Fruit fly (Drosophila melanogaster) whole organism, embryonic: ENCODE data around the gene U2af50.

Source experiments
- Abd-B ChIP-seq: fragments of 200-800 bp; sonication (Bioruptor generic); optimal IDR thresholded peaks from 2 replicates; lab custom pipeline; 2018; ENCODE audit warnings: missing biosample characterization, mild to moderate bottlenecking, missing genetic modification characterization, moderate library complexity
- Ada2b ChIP-seq: fragments of 200-800 bp; sonication (Bioruptor generic); IDR thresholded peaks from 2 replicates; pipeline ENCODE4 v1.3.6; 2022; ENCODE audit warnings: missing biosample characterization, missing genetic modification characterization
- BtbVII ChIP-seq: fragments of 200-800 bp; sonication (Bioruptor generic); optimal IDR thresholded peaks from 3 replicates; lab custom pipeline; 2017; ENCODE audit warnings: missing biosample characterization, mild to moderate bottlenecking, missing genetic modification characterization
- CG12769 ChIP-seq: fragments of 200-800 bp; sonication (Bioruptor generic); optimal IDR thresholded peaks from 2 replicates; lab custom pipeline; 2019; ENCODE audit warnings: missing biosample characterization, mild to moderate bottlenecking, missing genetic modification characterization, moderate library complexity
- CG15696 ChIP-seq: fragments of 200-800 bp; sonication (Bioruptor generic); optimal IDR thresholded peaks from 2 replicates; lab custom pipeline; 2019; ENCODE audit warnings: missing biosample characterization, mild to moderate bottlenecking, missing genetic modification characterization, moderate library complexity
- CG16815 ChIP-seq: fragments of 200-800 bp; sonication (Bioruptor generic); optimal IDR thresholded peaks from 3 replicates; lab custom pipeline; 2017; ENCODE audit warnings: missing biosample characterization, mild to moderate bottlenecking, missing genetic modification characterization
- CG17328 ChIP-seq: fragments of 200-800 bp; sonication (Bioruptor generic); IDR thresholded peaks from 2 replicates; pipeline ENCODE4 v1.3.6; 2022; ENCODE audit warnings: missing biosample characterization, missing genetic modification characterization
- CG17829 ChIP-seq: fragments of 200-800 bp; optimal IDR thresholded peaks from 2 replicates; lab custom pipeline; 2019; ENCODE audit warnings: missing biosample characterization, mild to moderate bottlenecking, missing genetic modification characterization, moderate library complexity
- CG1792 ChIP-seq: fragments of 200-800 bp; sonication (Bioruptor generic); optimal IDR thresholded peaks from 2 replicates; lab custom pipeline; 2016; ENCODE audit warnings: missing biosample characterization, missing genetic modification characterization
- CG2120 ChIP-seq: fragments of 200-800 bp; sonication (Bioruptor generic); optimal IDR thresholded peaks from 3 replicates; lab custom pipeline; 2016; ENCODE audit warnings: missing biosample characterization, missing genetic modification characterization
- CG2889 ChIP-seq: fragments of 200-800 bp; sonication (Bioruptor generic); IDR thresholded peaks from 3 replicates; pipeline ENCODE4 v1.3.6; 2022; ENCODE audit warnings: missing biosample characterization, missing genetic modification characterization
- CG31365 ChIP-seq: fragments of 200-800 bp; sonication (Bioruptor generic); optimal IDR thresholded peaks from 2 replicates; lab custom pipeline; 2018; ENCODE audit warnings: missing biosample characterization, mild to moderate bottlenecking, missing genetic modification characterization
- CG32767 ChIP-seq: fragments of 200-800 bp; sonication (Bioruptor generic); IDR thresholded peaks from 2 replicates; pipeline ENCODE4 v1.3.6; 2022; ENCODE audit warnings: missing biosample characterization, missing genetic modification characterization
- CG4328 ChIP-seq: fragments of 200-800 bp; sonication (Bioruptor generic); optimal IDR thresholded peaks from 3 replicates; lab custom pipeline; 2017; ENCODE audit warnings: missing biosample characterization, missing genetic modification reagents, missing genetic modification characterization
- CG4730 ChIP-seq: fragments of 200-800 bp; sonication (Bioruptor generic); IDR thresholded peaks from 2 replicates; pipeline ENCODE4 v1.3.6; 2022; ENCODE audit warnings: missing biosample characterization, missing genetic modification characterization
- CG5245 ChIP-seq: fragments of 200-800 bp; sonication (Bioruptor generic); optimal IDR thresholded peaks from 3 replicates; lab custom pipeline; 2016; ENCODE audit warnings: missing biosample characterization, missing genetic modification characterization
- CG7556 ChIP-seq: fragments of 200-800 bp; sonication (Bioruptor generic); optimal IDR thresholded peaks from 2 replicates; lab custom pipeline; 2017; ENCODE audit warnings: missing biosample characterization, mild to moderate bottlenecking, missing genetic modification characterization
- CG8944 ChIP-seq: fragments of 200-800 bp; sonication (Bioruptor generic); optimal IDR thresholded peaks from 3 replicates; lab custom pipeline; 2016; ENCODE audit warnings: missing biosample characterization, missing genetic modification characterization
- CG9727 ChIP-seq: fragments of 200-800 bp; sonication (Bioruptor generic); optimal IDR thresholded peaks from 3 replicates; lab custom pipeline; 2017; ENCODE audit warnings: missing biosample characterization, mild to moderate bottlenecking, missing genetic modification characterization
- CG9932 ChIP-seq: fragments of 200-800 bp; sonication (Bioruptor generic); IDR thresholded peaks from 2 replicates; pipeline ENCODE4 v1.3.6; 2022; ENCODE audit warnings: missing biosample characterization, missing genetic modification characterization
- Chrac-16 ChIP-seq: fragments of 200-800 bp; sonication (Bioruptor generic); optimal IDR thresholded peaks from 3 replicates; lab custom pipeline; 2016; ENCODE audit warnings: missing biosample characterization, missing genetic modification characterization
- Dref ChIP-seq: fragments of 200-800 bp; sonication (Bioruptor generic); IDR thresholded peaks from 2 replicates; pipeline ENCODE4 v1.3.6; 2022; ENCODE audit warnings: missing biosample characterization, missing genetic modification characterization
- Kr ChIP-seq: fragments of 200-800 bp; sonication (Bioruptor generic); optimal IDR thresholded peaks from 2 replicates; lab custom pipeline; 2017; ENCODE audit warnings: missing biosample characterization, mild to moderate bottlenecking, missing genetic modification characterization
- MESR4 ChIP-seq: fragments of 200-800 bp; sonication (Bioruptor generic); optimal IDR thresholded peaks from 2 replicates; lab custom pipeline; 2018; ENCODE audit warnings: missing biosample characterization, mild to moderate bottlenecking, missing genetic modification characterization, moderate library complexity
- NC2β ChIP-seq: fragments of 200-800 bp; sonication (Bioruptor generic); optimal IDR thresholded peaks from 2 replicates; lab custom pipeline; 2016; ENCODE audit warnings: missing biosample characterization, missing genetic modification characterization
- Poxn ChIP-seq: fragments of 200-800 bp; sonication (Bioruptor generic); IDR thresholded peaks from 2 replicates; pipeline ENCODE4 v1.3.6; 2022; ENCODE audit warnings: missing biosample characterization, missing genetic modification characterization
- Sin3A ChIP-seq: fragments of >200 bp; optimal IDR thresholded peaks from 2 replicates; lab custom pipeline; 2018
- Xrp1 ChIP-seq: fragments of 200-800 bp; sonication (Bioruptor generic); IDR thresholded peaks from 2 replicates; pipeline ENCODE4 v1.3.6; 2022; ENCODE audit warnings: missing biosample characterization, missing genetic modification characterization
- ab ChIP-seq: fragments of 200-800 bp; sonication (Bioruptor generic); optimal IDR thresholded peaks from 2 replicates; lab custom pipeline; 2016; ENCODE audit warnings: missing biosample characterization, missing genetic modification characterization
- amos ChIP-seq: fragments of 200-800 bp; sonication (Bioruptor generic); IDR thresholded peaks from 2 replicates; pipeline ENCODE4 v1.3.6; 2022; ENCODE audit warnings: missing biosample characterization, missing genetic modification characterization; ENCODE audit not compliant: partially characterized antibody
- cad ChIP-seq: fragments of >200 bp; optimal IDR thresholded peaks from 2 replicates; lab custom pipeline; 2017; ENCODE audit warnings: missing biosample characterization, missing genetic modification characterization
- dmrt99B ChIP-seq: fragments of 200-800 bp; sonication (Bioruptor generic); optimal IDR thresholded peaks from 2 replicates; lab custom pipeline; 2018; ENCODE audit warnings: missing biosample characterization, mild to moderate bottlenecking, missing genetic modification characterization, moderate library complexity
- gsb ChIP-seq: fragments of 200-800 bp; sonication (Bioruptor generic); IDR thresholded peaks from 2 replicates; pipeline ENCODE4 v1.3.6; 2022; ENCODE audit warnings: missing biosample characterization, missing genetic modification characterization
- hbn ChIP-seq: fragments of 200-800 bp; sonication (Bioruptor generic); IDR thresholded peaks from 2 replicates; pipeline ENCODE4 v1.3.6; 2022; ENCODE audit warnings: missing biosample characterization, missing genetic modification characterization; ENCODE audit not compliant: partially characterized antibody
- insv ChIP-seq, 2 experiments: fragments of 200-800 bp; sonication (Bioruptor generic); optimal IDR thresholded peaks; 3 replicates each; lab custom pipeline; 2016 to 2018; ENCODE audit warnings: missing biosample characterization in 2 of 2, missing genetic modification characterization in 2 of 2
- kah ChIP-seq: fragments of 200-800 bp; sonication (Bioruptor generic); optimal IDR thresholded peaks from 2 replicates; lab custom pipeline; 2018; ENCODE audit warnings: missing biosample characterization, mild to moderate bottlenecking, missing genetic modification characterization
- knrl ChIP-seq: fragments of 200-800 bp; sonication (Bioruptor generic); IDR thresholded peaks from 3 replicates; pipeline ENCODE4 v1.3.6; 2022; ENCODE audit warnings: missing biosample characterization, missing genetic modification characterization; ENCODE audit not compliant: partially characterized antibody
- lbe ChIP-seq: fragments of 200-800 bp; sonication (Bioruptor generic); optimal IDR thresholded peaks from 2 replicates; lab custom pipeline; 2016; ENCODE audit warnings: missing biosample characterization, mild to moderate bottlenecking, missing genetic modification characterization
- pfk ChIP-seq: fragments of 200-800 bp; sonication (Bioruptor generic); optimal IDR thresholded peaks from 2 replicates; lab custom pipeline; 2018; ENCODE audit warnings: missing biosample characterization, mild to moderate bottlenecking, missing genetic modification characterization, moderate library complexity
- pita ChIP-seq: fragments of 200-800 bp; sonication (Bioruptor generic); optimal IDR thresholded peaks from 2 replicates; lab custom pipeline; 2017; ENCODE audit warnings: missing biosample characterization, mild to moderate bottlenecking, missing genetic modification characterization
- prd ChIP-seq, 3 experiments: fragments of >200 bp in 2 of 3; fragments of 200-800 bp in 1 of 3; sonication (Bioruptor generic) in 1 of 3; optimal IDR thresholded peaks in 2 of 3; IDR thresholded peaks in 1 of 3; 2 replicates in 2 of 3; 3 replicates in 1 of 3; pipeline versions ENCODE4 v1.3.6 to Lab custom; 2017 to 2022; ENCODE audit warnings: missing biosample characterization in 1 of 3, missing genetic modification characterization in 1 of 3
- sd ChIP-seq: fragments of 200-800 bp; sonication (Bioruptor generic); optimal IDR thresholded peaks from 3 replicates; lab custom pipeline; 2018; ENCODE audit warnings: missing biosample characterization, mild to moderate bottlenecking, missing genetic modification characterization, moderate library complexity
- so ChIP-seq: fragments of 200-800 bp; sonication (Bioruptor generic); IDR thresholded peaks from 3 replicates; pipeline ENCODE4 v1.3.6; 2022; ENCODE audit warnings: missing biosample characterization, missing genetic modification characterization
- tap ChIP-seq: fragments of 200-800 bp; optimal IDR thresholded peaks from 3 replicates; lab custom pipeline; 2019; ENCODE audit warnings: missing biosample characterization, mild to moderate bottlenecking, missing genetic modification characterization, moderate library complexity
- trh ChIP-seq: fragments of 200-800 bp; sonication (Bioruptor generic); optimal IDR thresholded peaks from 2 replicates; lab custom pipeline; 2016; ENCODE audit warnings: missing biosample characterization, missing genetic modification characterization
- wdn ChIP-seq: fragments of 200-800 bp; sonication (Bioruptor generic); IDR thresholded peaks from 2 replicates; pipeline ENCODE4 v1.3.6; 2022; ENCODE audit warnings: missing biosample characterization, missing genetic modification characterization
- yki ChIP-seq: fragments of >200 bp; optimal IDR thresholded peaks from 3 replicates; lab custom pipeline; 2018
- z ChIP-seq: fragments of 200-800 bp; sonication (Bioruptor generic); IDR thresholded peaks from 3 replicates; pipeline ENCODE4 v1.3.6; 2022; ENCODE audit warnings: missing biosample characterization, missing genetic modification characterization
- zen ChIP-seq: fragments of 200-800 bp; sonication (Bioruptor generic); optimal IDR thresholded peaks from 3 replicates; lab custom pipeline; 2018; ENCODE audit warnings: missing biosample characterization, mild to moderate bottlenecking, missing genetic modification characterization, moderate library complexity

Gene U2af50

dm6 chrX:16384843-16385726 lies 26.2 kb upstream of the U2af50 start, which contains the start of the genes CG9992 and CG4239 (continued):
- no peak for TF ChIP-seq CG31365 (tag; lab: Kevin White, UChicago)
- no peak for TF ChIP-seq CG1792 (GFP tag; lab: Kevin White, UChicago)
- TF ChIP-seq lbe, result no peak
- TF ChIP-seq CG16815, result peak; percentile 71
- TF ChIP-seq CG32767, result no peak; the same call in 1 of the 2 replicates
- TF ChIP-seq CG2889 (GFP tag; lab: Robert Waterston, UW), result no peak
- TF ChIP-seq CG4730 (GFP tag; lab: Robert Waterston, UW), result peak; percentile 38; the same call in 1 of the 2 replicates
- no peak for TF ChIP-seq CG5245
- peak; percentile 43; the same call in 1 of the 2 replicates for TF ChIP-seq hbn (GFP tag; lab: Robert Waterston, UW)
- no peak for TF ChIP-seq pita (GFP tag; lab: Kevin White, UChicago)
- peak; percentile 25 for TF ChIP-seq CG4328 (GFP tag; lab: Kevin White, UChicago)
- no peak for TF ChIP-seq tap (tag; lab: Kevin White, UChicago)
- no peak for TF ChIP-seq gsb (GFP tag; lab: Robert Waterston, UW)
- TF ChIP-seq pfk (GFP tag; lab: Kevin White, UChicago), result no peak
- no peak for TF ChIP-seq trh (GFP tag; lab: Kevin White, UChicago)
- TF ChIP-seq insv (GFP tag; optimal IDR thresholded peaks at IDR 0.05; lab: Kevin White, UChicago), result no peak
- TF ChIP-seq cad (GFP tag; lab: Kevin White, UChicago), result no peak
- peak; percentile 4 for TF ChIP-seq CG12769 (tag; lab: Kevin White, UChicago)
- no peak for TF ChIP-seq MESR4 (GFP tag; lab: Kevin White, UChicago)
- TF ChIP-seq wdn (GFP tag; lab: Robert Waterston, UW), result no peak; the same call in 1 of the 2 replicates
- peak; percentile 70 for TF ChIP-seq Chrac-16 (GFP tag; lab: Kevin White, UChicago)
- no peak for TF ChIP-seq Kr (GFP tag; lab: Kevin White, UChicago)
- TF ChIP-seq prd (optimal IDR thresholded peaks at IDR 0.05; lab: Kevin White, UChicago), result no peak
- TF ChIP-seq prd (GFP tag; IDR thresholded peaks at IDR 0.05; lab: Robert Waterston, UW), result peak; percentile 70; the same call in 2 of the 3 replicates
- peak; percentile 81 for TF ChIP-seq Sin3A (lab: Kevin White, UChicago)
- TF ChIP-seq ab (GFP tag; lab: Kevin White, UChicago), result peak; percentile 22
- TF ChIP-seq CG7556 (GFP tag; lab: Kevin White, UChicago), result peak; percentile 4
- TF ChIP-seq z (GFP tag; lab: Robert Waterston, UW), result no peak
- peak; percentile 28; the same call in 1 of the 2 replicates for TF ChIP-seq Xrp1 (GFP tag; lab: Robert Waterston, UW)
- peak; percentile 11 for TF ChIP-seq kah (GFP tag; lab: Kevin White, UChicago)
- peak; percentile 73 for TF ChIP-seq knrl
- TF ChIP-seq CG9932 (GFP tag; lab: Robert Waterston, UW), result peak; percentile 75
- TF ChIP-seq yki, result no peak
- peak; percentile 65 for TF ChIP-seq CG17829
- peak; percentile 50 for TF ChIP-seq CG15696
- TF ChIP-seq CG2120 (GFP tag; lab: Kevin White, UChicago), result peak; percentile 66
- TF ChIP-seq CG9727 (GFP tag; lab: Kevin White, UChicago), result peak; percentile 26
- TF ChIP-seq sd (tag; lab: Kevin White, UChicago), result peak; percentile 10
- TF ChIP-seq CG17328 (GFP tag; lab: Robert Waterston, UW), result 0 out of 2 replicates have a peak, but pooled peaks have one; percentile 16
- no peak; the same call in 2 of the 3 replicates for TF ChIP-seq so (GFP tag; lab: Robert Waterston, UW)
- peak; percentile 68 for TF ChIP-seq zen
- TF ChIP-seq amos (GFP tag; lab: Robert Waterston, UW), result peak; percentile 67; the same call in 1 of the 2 replicates
- peak; percentile 53 for TF ChIP-seq dmrt99B
- TF ChIP-seq Dref, result peak; percentile 69
- TF ChIP-seq Poxn (GFP tag; lab: Robert Waterston, UW), result 0 out of 2 replicates have a peak, but pooled peaks have one; percentile 25
- peak; percentile 85 for TF ChIP-seq Abd-B (GFP tag; lab: Kevin White, UChicago)
- peak; percentile 8 for TF ChIP-seq CG8944 (GFP tag; lab: Kevin White, UChicago)
- TF ChIP-seq Ada2b (GFP tag; lab: Robert Waterston, UW), result 0 out of 2 replicates have a peak, but pooled peaks have one; percentile 29
- TF ChIP-seq NC2β (GFP tag; lab: Kevin White, UChicago), result no peak
- TF ChIP-seq BtbVII (GFP tag; lab: Kevin White, UChicago), result no peak
